Fruit fly (Drosophila melanogaster): ENCODE results near the gene baz.

baz gene

dm6 chrX:17121600-17121999 lies 38.2 kb upstream of the baz start (continued):
- TF ChIP-seq CG6683 (GFP tag; optimal IDR thresholded peaks at IDR 0.05) (no peak), Ptx1 (GFP tag; IDR thresholded peaks at IDR 0.05) (no peak), CG6854 (GFP tag; optimal IDR thresholded peaks at IDR 0.05) (no peak), jing (GFP tag; optimal IDR thresholded peaks at IDR 0.05) (no peak), Hr51 (GFP tag; optimal IDR thresholded peaks at IDR 0.05) (peak in 1 of 2 experiments; percentile 54), PHDP (tag; optimal IDR thresholded peaks at IDR 0.05) (peak; percentile 52), CG6813 (GFP tag; optimal IDR thresholded peaks at IDR 0.05) (no peak), fd96Cb (tag; optimal IDR thresholded peaks at IDR 0.05) (peak; percentile 35), ttk (GFP tag; IDR thresholded peaks at IDR 0.05) (no peak), CG17328 (GFP tag; IDR thresholded peaks at IDR 0.05) (no peak), sens-2 (GFP tag; IDR thresholded peaks at IDR 0.05) (no peak), CG17829 (tag; optimal IDR thresholded peaks at IDR 0.05) (peak; percentile 27), BtbVII (GFP tag; optimal IDR thresholded peaks at IDR 0.05) (no peak), CG7987 (GFP tag; optimal IDR thresholded peaks at IDR 0.05) (peak; percentile 1), Stat92E (GFP tag; optimal IDR thresholded peaks at IDR 0.05) (no peak), CG7372 (GFP tag; IDR thresholded peaks at IDR 0.05) (no peak), bigmax (GFP tag; optimal IDR thresholded peaks at IDR 0.05) (no peak), Six4 (GFP tag; optimal IDR thresholded peaks at IDR 0.05) (no peak), HLH4C (GFP tag; IDR thresholded peaks at IDR 0.05; ENCODE audit: partially characterized antibody) (no peak), abd-A (tag; optimal IDR thresholded peaks at IDR 0.05) (no peak), CG14860 (GFP tag; IDR thresholded peaks at IDR 0.05; ENCODE audit: partially characterized antibody) (no peak), CG32532 (GFP tag; IDR thresholded peaks at IDR 0.05) (no peak), CG11093 (GFP tag; IDR thresholded peaks at IDR 0.05) (no peak), CG18262 (tag; optimal IDR thresholded peaks at IDR 0.05) (peak; percentile 39), CG8388 (GFP tag; optimal IDR thresholded peaks at IDR 0.05) (peak; percentile 19), CG17568 (GFP tag; optimal IDR thresholded peaks at IDR 0.05) (no peak), Adf1 (GFP tag; IDR thresholded peaks at IDR 0.05) (no peak), CG3726 (GFP tag; IDR thresholded peaks at IDR 0.05) (no peak), CG18619 (GFP tag; optimal IDR thresholded peaks at IDR 0.05) (peak; percentile 17), odd (GFP tag; optimal IDR thresholded peaks at IDR 0.05) (no peak), Sox100B (GFP tag; optimal IDR thresholded peaks at IDR 0.05) (peak; percentile 28), zfh1 (GFP tag; IDR thresholded peaks at IDR 0.05) (no peak), CG32772 (GFP tag; IDR thresholded peaks at IDR 0.05) (no peak), h (optimal IDR thresholded peaks at IDR 0.05) (no peak), sens (GFP tag) (peak; percentile 47), CG10979 (tag; optimal IDR thresholded peaks at IDR 0.05) (peak; percentile 29), CG13624 (GFP tag; optimal IDR thresholded peaks at IDR 0.05) (no peak), CG13287 (GFP tag; IDR thresholded peaks at IDR 0.05; ENCODE audit: partially characterized antibody) (no peak), CG13894 (tag; optimal IDR thresholded peaks at IDR 0.05) (no peak), CG14667 (GFP tag; IDR thresholded peaks at IDR 0.05) (no peak), Bteb2 (GFP tag; optimal IDR thresholded peaks at IDR 0.05) (no peak), CG17385 (GFP tag; optimal IDR thresholded peaks at IDR 0.05) (peak; percentile 25), Gug (GFP tag; IDR thresholded peaks at IDR 0.05) (no peak), crc (GFP tag; optimal IDR thresholded peaks at IDR 0.05) (no peak), bbx (GFP tag; IDR thresholded peaks at IDR 0.05; ENCODE audit: partially characterized antibody) (no peak), prd (optimal IDR thresholded peaks at IDR 0.05) (no peak), prd (GFP tag; IDR thresholded peaks at IDR 0.05) (no peak), Awh (GFP tag; IDR thresholded peaks at IDR 0.05) (no peak), CG2889 (GFP tag; IDR thresholded peaks at IDR 0.05) (no peak), CG4707 (GFP tag; optimal IDR thresholded peaks at IDR 0.05) (no peak), ac (GFP tag; optimal IDR thresholded peaks at IDR 0.05) (no peak), Side (GFP tag; optimal IDR thresholded peaks at IDR 0.05) (no peak)

Data from whole organism, embryonic.